Fruit fly (Drosophila melanogaster): ENCODE measurements around the gene CG13066.

The CG13066 gene

dm6 chr3L:16265000-16265399, 7.7 kb upstream of the CG13066 start, which contains the start of the genes CG13051 and CG13069:
Gene CG13051 (minus strand): TSS chr3L:16265100.
Gene CG13069 (plus strand): TSS chr3L:16265385.
- no peak for TF ChIP-seq lola (GFP tag; optimal IDR thresholded peaks at IDR 0.05)
- no peak for TF ChIP-seq GATAd (GFP tag; optimal IDR thresholded peaks at IDR 0.05)
- TF ChIP-seq h (GFP tag; optimal IDR thresholded peaks at IDR 0.05) = no peak

- TF ChIP-seq HLH106 (tag; optimal IDR thresholded peaks at IDR 0.05) (peak; percentile 40), sage (GFP tag; optimal IDR thresholded peaks at IDR 0.05) (no peak)
Measured at dm6 chr3L:16268106-16268733, 4.5 kb upstream of the CG13066 start, which contains the start of gene CG4950. Gene CG4950 (minus strand): TSS chr3L:16268156.

DNA sequence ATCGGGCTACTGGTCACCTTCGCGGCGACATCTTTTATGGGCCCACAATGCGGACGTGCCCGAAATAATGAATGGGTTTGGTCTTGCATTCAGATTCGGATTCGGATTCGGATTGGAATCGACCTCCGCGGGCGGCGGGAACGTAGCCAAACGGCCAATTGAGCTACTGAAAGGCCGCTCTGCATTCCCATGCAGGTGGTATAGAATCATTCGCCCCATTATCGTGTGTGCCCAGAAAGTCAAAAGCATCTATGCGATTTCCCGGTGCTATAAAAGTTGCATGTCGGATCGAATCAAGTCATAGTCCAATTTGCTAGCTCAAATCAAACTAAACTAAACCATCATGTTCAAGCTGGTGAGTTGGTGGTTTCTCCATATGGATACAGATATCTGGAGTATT, 3.6 kb upstream of the CG13066 start, which contains the start of gene CG13068:
Gene CG13068 (plus strand): TSS at position 301 of the 400 bp plus-strand sequence.
- TF ChIP-seq br (GFP tag; optimal IDR thresholded peaks at IDR 0.05) (no peak), brk (GFP tag; optimal IDR thresholded peaks at IDR 0.05) (no peak), CrebA (GFP tag; optimal IDR thresholded peaks at IDR 0.05; ENCODE audit: borderline replicate concordance) (no peak), CG9705 (GFP tag; optimal IDR thresholded peaks at IDR 0.05) (no peak), ey (GFP tag; optimal IDR thresholded peaks at IDR 0.05) (no peak), Dfd (GFP tag; optimal IDR thresholded peaks at IDR 0.05) (no peak), GATAd (GFP tag; optimal IDR thresholded peaks at IDR 0.05) (no peak), woc (GFP tag; optimal IDR thresholded peaks at IDR 0.05) (no peak), lola (GFP tag; optimal IDR thresholded peaks at IDR 0.05) (no peak), dsf (GFP tag; optimal IDR thresholded peaks at IDR 0.05; ENCODE audit: borderline replicate concordance) (no peak)

DNA sequence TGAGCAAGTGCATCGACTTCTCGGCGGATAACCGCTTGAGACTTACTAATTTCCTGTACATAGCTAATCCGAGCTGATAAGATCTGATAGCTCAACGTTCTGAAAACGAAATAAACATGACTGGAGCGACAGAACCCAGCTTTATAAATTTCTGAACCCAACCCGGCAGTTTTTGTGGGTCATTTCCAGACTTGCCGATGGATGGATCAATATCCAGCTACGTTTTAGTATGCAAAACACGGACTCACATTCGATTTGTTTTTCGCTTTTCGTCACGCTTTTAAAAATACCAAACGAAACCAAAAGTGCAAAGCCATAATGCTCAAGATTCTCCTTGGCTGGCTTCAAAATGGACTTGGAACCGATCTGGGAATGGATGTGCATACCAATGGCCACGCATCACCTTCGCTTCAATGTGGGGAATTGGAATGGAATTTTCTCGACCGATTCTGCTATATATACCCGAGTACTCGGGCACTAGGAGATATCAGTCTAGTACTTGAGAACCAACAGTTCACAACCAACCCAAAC, 1.8 kb upstream of the CG13066 start, which contains the start of the genes CG34248 and CG13067:
Gene CG34248 (minus strand): TSS at position 101 of the 531 bp plus-strand sequence.
Gene CG13067 (plus strand): TSS at position 481 of the 531 bp plus-strand sequence.
- no peak for TF ChIP-seq Vsx2 (GFP tag; optimal IDR thresholded peaks at IDR 0.05; ENCODE audit: partially characterized antibody)
- TF ChIP-seq dsf (GFP tag; optimal IDR thresholded peaks at IDR 0.05; ENCODE audit: borderline replicate concordance) = no peak
- no peak for TF ChIP-seq rgr (GFP tag; optimal IDR thresholded peaks at IDR 0.05)
- TF ChIP-seq Mio (GFP tag; optimal IDR thresholded peaks at IDR 0.05) = no peak
- no peak for TF ChIP-seq Jra (GFP tag; optimal IDR thresholded peaks at IDR 0.05)
- no peak for TF ChIP-seq fru (GFP tag; optimal IDR thresholded peaks at IDR 0.05)
- no peak for TF ChIP-seq HLH106 (tag; optimal IDR thresholded peaks at IDR 0.05)
- no peak for TF ChIP-seq sv (GFP tag; optimal IDR thresholded peaks at IDR 0.05)
- TF ChIP-seq lola (GFP tag; optimal IDR thresholded peaks at IDR 0.05) = no peak

DNA sequence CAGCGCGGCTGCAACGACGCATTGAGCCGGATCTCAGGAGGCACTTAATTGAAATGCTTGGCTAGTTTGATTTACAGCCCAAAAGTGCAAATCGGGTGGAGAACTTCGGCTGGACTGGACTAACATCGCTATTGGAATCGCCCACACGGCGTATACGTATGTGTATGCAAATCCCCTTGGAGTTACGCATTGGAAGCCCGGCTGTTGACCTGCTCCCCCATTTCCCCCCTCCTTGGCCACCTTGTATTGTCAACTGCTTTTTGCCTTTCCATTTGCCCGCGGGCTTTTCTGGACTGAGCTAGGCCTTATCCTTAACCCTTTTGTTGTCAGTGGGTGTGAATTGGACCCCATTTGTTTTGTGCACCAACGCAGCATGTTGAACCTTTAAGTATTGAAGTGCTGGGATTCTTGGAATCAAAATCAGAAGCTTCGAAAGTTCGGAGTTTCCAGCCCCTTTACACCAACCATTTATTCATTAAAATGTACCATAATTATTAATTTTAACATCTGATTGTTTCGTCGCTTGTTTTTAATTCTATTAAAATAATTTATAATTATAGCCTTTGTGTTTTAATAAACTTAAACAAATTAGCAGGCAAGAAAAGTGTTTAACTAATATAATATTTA, 2.8 kb downstream of the CG13066 start:
- TF ChIP-seq CG32264 (GFP tag; optimal IDR thresholded peaks at IDR 0.05) (no peak), br (GFP tag; optimal IDR thresholded peaks at IDR 0.05) (no peak), brk (GFP tag; optimal IDR thresholded peaks at IDR 0.05) (no peak), Myc (optimal IDR thresholded peaks at IDR 0.05) (no peak), Dfd (GFP tag; optimal IDR thresholded peaks at IDR 0.05) (no peak), pan (optimal IDR thresholded peaks at IDR 0.05) (no peak)

DNA sequence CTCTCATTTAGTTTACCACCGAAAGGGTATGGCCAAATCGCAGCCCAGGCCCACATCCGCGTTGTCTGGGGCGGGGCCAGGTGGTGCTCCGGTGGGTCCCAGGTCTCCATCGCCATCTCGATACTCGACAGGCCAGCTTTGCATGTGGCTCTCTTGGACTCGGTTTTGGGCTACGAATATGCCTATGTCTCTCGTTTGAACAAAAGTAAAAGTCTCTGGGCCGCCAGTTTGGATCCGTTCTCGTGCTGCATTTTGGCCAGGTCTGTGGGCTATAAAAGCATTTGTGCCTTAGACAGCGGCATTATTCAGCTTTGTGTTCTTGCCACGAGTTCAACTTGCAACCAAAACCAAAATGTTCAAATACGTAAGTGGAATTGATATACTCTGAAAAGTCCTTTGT, 4.4 kb downstream of the CG13066 start, which contains the start of gene CG13065:
Gene CG13065 (plus strand): TSS at position 301 of the 400 bp plus-strand sequence.
- TF ChIP-seq N (GFP tag; optimal IDR thresholded peaks at IDR 0.05) = no peak
- no peak for TF ChIP-seq psq (GFP tag; optimal IDR thresholded peaks at IDR 0.05)
- no peak for TF ChIP-seq h (GFP tag; optimal IDR thresholded peaks at IDR 0.05)
- no peak for TF ChIP-seq lola (GFP tag; optimal IDR thresholded peaks at IDR 0.05)
- no peak for TF ChIP-seq CG9705 (GFP tag; optimal IDR thresholded peaks at IDR 0.05)
- TF ChIP-seq dl (GFP tag; optimal IDR thresholded peaks at IDR 0.05; ENCODE audit: insufficient read depth in 1 of 2, partially characterized antibody in 2 of 2) = no peak
- no peak for TF ChIP-seq Mio (GFP tag; optimal IDR thresholded peaks at IDR 0.05)
- no peak for TF ChIP-seq sage (GFP tag; optimal IDR thresholded peaks at IDR 0.05)
- no peak for TF ChIP-seq sv (GFP tag; optimal IDR thresholded peaks at IDR 0.05)
- no peak for TF ChIP-seq rgr (GFP tag; optimal IDR thresholded peaks at IDR 0.05)
- no peak for TF ChIP-seq brk (GFP tag; optimal IDR thresholded peaks at IDR 0.05)
- TF ChIP-seq br (GFP tag; optimal IDR thresholded peaks at IDR 0.05) = no peak
- no peak for TF ChIP-seq foxo (GFP tag; optimal IDR thresholded peaks at IDR 0.05)
- no peak for TF ChIP-seq usp (GFP tag; optimal IDR thresholded peaks at IDR 0.05)
- no peak for TF ChIP-seq Vsx2 (GFP tag; optimal IDR thresholded peaks at IDR 0.05; ENCODE audit: partially characterized antibody)
- TF ChIP-seq Hnf4 (GFP tag; optimal IDR thresholded peaks at IDR 0.05) = no peak
- no peak for TF ChIP-seq Myc (optimal IDR thresholded peaks at IDR 0.05)
